Fruit fly (Drosophila melanogaster) S2 (cell line): Measurements from ENCODE around the gene Pex10.

Source experiments
- CG8478 ChIP-seq: fragments of >200 bp; optimal IDR thresholded peaks from 2 replicates; lab custom pipeline; 2018
- CTCF ChIP-seq, 2 experiments: fragments of >200 bp; optimal IDR thresholded peaks; 2 replicates each; lab custom pipeline; 2018

DNA sequence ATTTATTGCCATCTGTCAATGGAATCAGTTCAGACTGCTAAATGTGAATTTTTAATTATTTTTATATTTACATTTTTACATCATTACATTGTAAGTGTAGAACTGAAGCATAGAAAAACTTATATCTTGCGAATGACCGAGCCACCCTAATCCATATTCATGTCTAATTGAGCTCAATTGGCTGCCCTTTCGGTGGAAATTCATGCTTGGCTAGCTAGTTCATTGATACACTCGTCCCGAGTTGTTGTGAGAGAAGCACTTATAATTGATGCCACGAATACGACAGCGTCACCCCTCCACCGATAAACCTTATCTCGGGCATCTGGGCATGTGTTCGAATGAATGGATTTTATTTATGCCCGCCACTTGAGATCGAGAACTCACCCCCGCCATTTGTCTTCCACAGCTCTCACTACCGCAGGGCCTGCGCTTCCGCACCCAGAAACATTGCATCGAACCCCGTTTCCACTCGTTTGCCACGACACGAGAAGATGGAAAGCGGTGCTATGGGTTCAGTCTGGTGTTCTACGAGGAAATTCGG is 19.6 kb upstream of the Pex10 start:
- TF ChIP-seq CG8478 (lab: Kevin White, UChicago) (no peak), CTCF (optimal IDR thresholded peaks at IDR 0.05; lab: Kevin White, UChicago) (no peak)
